Worm (Caenorhabditis elegans): Measurements from ENCODE around the gene lips-10.

lips-10 gene

ce11 chrII:8440097-8440496 lies 1.1 kb downstream of the lips-10 start:
- TF ChIP-seq atf-7 (tag; optimal IDR thresholded peaks at IDR 0.05) (peak; percentile 6), attf-6 (GFP tag; IDR thresholded peaks at IDR 0.05) (no peak), ama-1 (optimal IDR thresholded peaks at IDR 0.05) (peak; percentile 68), ama-1 (GFP tag; optimal IDR thresholded peaks at IDR 0.05) (no peak), lin-40 (tag; optimal IDR thresholded peaks at IDR 0.05) (peak; percentile 3)

- TF ChIP-seq lin-26 (GFP tag; IDR thresholded peaks at IDR 0.05) = 0 out of 2 replicates have a peak, but pooled peaks have one; percentile 9
- peak; percentile 29 for TF ChIP-seq ztf-26 (tag; optimal IDR thresholded peaks at IDR 0.05)
- peak; percentile 6 for TF ChIP-seq somi-1 (GFP tag; optimal IDR thresholded peaks at IDR 0.05)
- no peak for TF ChIP-seq him-1 (tag; optimal IDR thresholded peaks at IDR 0.05)
- TF ChIP-seq ztf-28 (GFP tag; IDR thresholded peaks at IDR 0.05) = no peak
Measured at ce11 chrII:8440792-8441191, 1.8 kb downstream of the lips-10 start.

ce11 chrII:8441519-8441918 lies 2.6 kb downstream of the lips-10 start:
- 0 out of 2 replicates have a peak, but pooled peaks have one; percentile 29 for TF ChIP-seq sea-2 (GFP tag; IDR thresholded peaks at IDR 0.05)
- TF ChIP-seq Y53G8AR.9 (GFP tag; conservative IDR thresholded peaks at IDR 0.05) = peak; percentile 93
- peak; percentile 15 for TF ChIP-seq F55B11.4 (tag; optimal IDR thresholded peaks at IDR 0.05; ENCODE audit: borderline replicate concordance, insufficient read depth)
- TF ChIP-seq ama-1 (optimal IDR thresholded peaks at IDR 0.05) = no peak
- TF ChIP-seq ama-1 (GFP tag; optimal IDR thresholded peaks at IDR 0.05) = peak; percentile 87 to 91
- peak; percentile 41 for TF ChIP-seq tlf-1 (GFP tag; optimal IDR thresholded peaks at IDR 0.05)
- no peak for TF ChIP-seq ceh-91 (GFP tag; IDR thresholded peaks at IDR 0.05)
- peak; percentile 90 for TF ChIP-seq F10E7.11 (tag; optimal IDR thresholded peaks at IDR 0.05)
- TF ChIP-seq cebp-2 (GFP tag; IDR thresholded peaks at IDR 0.05) = 0 out of 2 replicates have a peak, but pooled peaks have one; percentile 84
- TF ChIP-seq D2030.7 (GFP tag; IDR thresholded peaks at IDR 0.05) = no peak
- 0 out of 2 replicates have a peak, but pooled peaks have one; percentile 28 for TF ChIP-seq Y79H2A.3 (GFP tag; conservative IDR thresholded peaks at IDR 0.05)
- TF ChIP-seq nhr-179 (tag; optimal IDR thresholded peaks at IDR 0.05) = peak; percentile 74
- no peak for TF ChIP-seq B0336.3 (GFP tag; IDR thresholded peaks at IDR 0.05)
- peak; percentile 97 for TF ChIP-seq rpc-1 (optimal IDR thresholded peaks at IDR 0.05)
- TF ChIP-seq rpc-1 (tag; optimal IDR thresholded peaks at IDR 0.05) = peak; percentile 99
- TF ChIP-seq Y53F4B.3 (GFP tag; IDR thresholded peaks at IDR 0.05) = no peak
- TF ChIP-seq aptf-3 (GFP tag; IDR thresholded peaks at IDR 0.05) = peak; percentile 74; the same call in 1 of the 2 replicates
- peak; percentile 88 for TF ChIP-seq snpc-1.3 (tag; optimal IDR thresholded peaks at IDR 0.05; ENCODE audit: insufficient read depth)
- no peak for TF ChIP-seq ccch-3 (GFP tag; optimal IDR thresholded peaks at IDR 0.05)
- TF ChIP-seq B0035.1 (tag; optimal IDR thresholded peaks at IDR 0.05) = peak; percentile 69
- no peak for TF ChIP-seq pha-4 (tag; optimal IDR thresholded peaks at IDR 0.05)
- TF ChIP-seq B0261.1 (tag; optimal IDR thresholded peaks at IDR 0.05) = peak; percentile 75
- peak; percentile 50; the same call in 1 of the 2 replicates for TF ChIP-seq C17E4.6 (GFP tag; IDR thresholded peaks at IDR 0.05)
- no peak for TF ChIP-seq K12H6.12 (tag; optimal IDR thresholded peaks at IDR 0.05)
- no peak for TF ChIP-seq lin-40 (tag; optimal IDR thresholded peaks at IDR 0.05)
- TF ChIP-seq chd-7 (tag; optimal IDR thresholded peaks at IDR 0.05) = peak; percentile 61
- TF ChIP-seq hlh-26 (GFP tag; conservative IDR thresholded peaks at IDR 0.05) = no peak
- peak; percentile 68 for TF ChIP-seq T07F8.4 (tag; optimal IDR thresholded peaks at IDR 0.05)
- peak; percentile 89 for TF ChIP-seq hrde-1 (tag; optimal IDR thresholded peaks at IDR 0.05; ENCODE audit: borderline replicate concordance)
- TF ChIP-seq nhr-27 (tag; optimal IDR thresholded peaks at IDR 0.05) = peak; percentile 95
- peak; percentile 76 for TF ChIP-seq fkh-3 (tag; optimal IDR thresholded peaks at IDR 0.05)
- TF ChIP-seq hmg-1.2 (GFP tag; IDR thresholded peaks at IDR 0.05) = peak; percentile 73
- peak; percentile 69; the same call in 1 of the 2 replicates for TF ChIP-seq attf-6 (GFP tag; IDR thresholded peaks at IDR 0.05)
- peak; percentile 87 for TF ChIP-seq dpff-1 (tag; optimal IDR thresholded peaks at IDR 0.05)
- TF ChIP-seq nfya-1 (tag; optimal IDR thresholded peaks at IDR 0.05; ENCODE audit: borderline replicate concordance, insufficient read depth) = no peak
- TF ChIP-seq F39B2.1 (GFP tag; IDR thresholded peaks at IDR 0.05) = peak; percentile 23; the same call in 1 of the 2 replicates
- TF ChIP-seq zim-3 (tag; optimal IDR thresholded peaks at IDR 0.05) = peak; percentile 43
- TF ChIP-seq dox-1 (GFP tag; IDR thresholded peaks at IDR 0.05) = 0 out of 2 replicates have a peak, but pooled peaks have one; percentile 27
- TF ChIP-seq ztf-25 (GFP tag; IDR thresholded peaks at IDR 0.05) = peak; percentile 86; the same call in 1 of the 2 replicates
